Worm (Caenorhabditis elegans) whole organism, young adult: ENCODE measurements around the gene ctr-9.

Source experiments
- B0035.1 ChIP-seq: sonication (generic microtip); optimal IDR thresholded peaks from 2 replicates; lab custom pipeline; 2016; ENCODE audit warnings: missing genetic modification characterization, mild to moderate bottlenecking, missing compliant biosample characterization, missing genotype, missing genetic modification reagents
- C17E4.6 ChIP-seq: fragments of 200-800 bp; sonication (Bioruptor generic); IDR thresholded peaks from 2 replicates; pipeline ENCODE4 v1.3.6; 2022; ENCODE audit warnings: missing genetic modification reagents, missing genetic modification characterization, missing compliant biosample characterization
- F22D6.2 ChIP-seq: sonication (generic microtip); optimal IDR thresholded peaks from 2 replicates; lab custom pipeline; 2016; ENCODE audit warnings: mild to moderate bottlenecking, missing genetic modification characterization, missing compliant biosample characterization
- F23B12.7 ChIP-seq: sonication (generic microtip); optimal IDR thresholded peaks from 2 replicates; lab custom pipeline; 2017; ENCODE audit warnings: missing genetic modification characterization, mild to moderate bottlenecking, missing compliant biosample characterization, antibody characterized with exemption, moderate library complexity; ENCODE audit not compliant: insufficient read depth
- F33H1.4 ChIP-seq: fragments of 200-800 bp; sonication (Bioruptor generic); IDR thresholded peaks from 2 replicates; pipeline ENCODE4 v1.3.6; 2022; ENCODE audit warnings: missing genetic modification reagents, missing genetic modification characterization, missing compliant biosample characterization
- F52B5.7 ChIP-seq: sonication (generic microtip); optimal IDR thresholded peaks from 2 replicates; lab custom pipeline; 2016; ENCODE audit warnings: mild to moderate bottlenecking, missing genetic modification characterization, missing compliant biosample characterization
- aptf-3 ChIP-seq: fragments of 200-800 bp; sonication (Bioruptor generic); IDR thresholded peaks from 2 replicates; pipeline ENCODE4 v1.3.6; 2022; ENCODE audit warnings: missing genetic modification characterization, missing compliant biosample characterization
- attf-5 ChIP-seq: fragments of 200-800 bp; sonication (Bioruptor generic); optimal IDR thresholded peaks from 2 replicates; lab custom pipeline; 2018; ENCODE audit warnings: mild to moderate bottlenecking, missing genetic modification characterization, missing compliant biosample characterization
- ceh-40 ChIP-seq: fragments of 200-800 bp; sonication (Bioruptor generic); IDR thresholded peaks from 2 replicates; pipeline ENCODE4 v1.3.6; 2022; ENCODE audit warnings: missing genetic modification characterization, missing compliant biosample characterization
- ceh-91 ChIP-seq: fragments of 200-800 bp; sonication (Bioruptor generic); IDR thresholded peaks from 2 replicates; pipeline ENCODE4 v1.3.6; 2022; ENCODE audit warnings: missing genetic modification reagents, missing genetic modification characterization, missing compliant biosample characterization
- chd-7 ChIP-seq: sonication (generic microtip); optimal IDR thresholded peaks from 2 replicates; lab custom pipeline; 2016; ENCODE audit warnings: mild to moderate bottlenecking, missing genetic modification characterization, moderate library complexity, missing compliant biosample characterization
- die-1 ChIP-seq: sonication (generic microtip); optimal IDR thresholded peaks from 2 replicates; lab custom pipeline; 2016; ENCODE audit warnings: missing genotype, mild to moderate bottlenecking, missing genetic modification characterization, missing compliant biosample characterization
- dox-1 ChIP-seq: fragments of 200-800 bp; sonication (Bioruptor generic); IDR thresholded peaks from 2 replicates; pipeline ENCODE4 v1.3.6; 2022; ENCODE audit warnings: missing genetic modification reagents, missing genetic modification characterization, missing compliant biosample characterization
- egrh-3 ChIP-seq: fragments of 200-800 bp; sonication (Bioruptor generic); IDR thresholded peaks from 2 replicates; pipeline ENCODE4 v1.3.6; 2022; ENCODE audit warnings: missing genetic modification reagents, missing genetic modification characterization, missing compliant biosample characterization
- hlh-12 ChIP-seq: sonication (generic microtip); optimal IDR thresholded peaks from 2 replicates; lab custom pipeline; 2016; ENCODE audit warnings: missing genetic modification characterization, missing compliant biosample characterization
- hmg-1.2 ChIP-seq: fragments of 200-800 bp; sonication (Bioruptor generic); IDR thresholded peaks from 2 replicates; pipeline ENCODE4 v1.3.6; 2022; ENCODE audit warnings: missing genetic modification reagents, missing genetic modification characterization, missing compliant biosample characterization
- hmg-20 ChIP-seq: fragments of 200-800 bp; sonication (Bioruptor generic); IDR thresholded peaks from 2 replicates; pipeline ENCODE4 v1.3.6; 2022; ENCODE audit warnings: missing genetic modification reagents, missing genetic modification characterization, missing compliant biosample characterization
- hsf-1 ChIP-seq: fragments of 200-800 bp; sonication (Bioruptor generic); IDR thresholded peaks from 2 replicates; pipeline ENCODE4 v1.3.6; 2022; ENCODE audit warnings: missing genetic modification reagents, missing genetic modification characterization, missing compliant biosample characterization
- lag-1 ChIP-seq: fragments of 200-800 bp; sonication (Bioruptor generic); IDR thresholded peaks from 2 replicates; pipeline ENCODE4 v1.3.6; 2022; ENCODE audit warnings: missing genetic modification reagents, missing genetic modification characterization, missing compliant biosample characterization
- lin-40 ChIP-seq: sonication (generic microtip); optimal IDR thresholded peaks from 2 replicates; lab custom pipeline; 2016; ENCODE audit warnings: missing genetic modification characterization, mild to moderate bottlenecking, missing compliant biosample characterization, missing genotype, missing genetic modification reagents
- lin-54 ChIP-seq: fragments of 200-800 bp; sonication (Bioruptor generic); optimal IDR thresholded peaks from 2 replicates; lab custom pipeline; 2018; ENCODE audit warnings: mild to moderate bottlenecking, missing genetic modification characterization, missing compliant biosample characterization
- lsl-1 ChIP-seq: fragments of 200-800 bp; sonication (Bioruptor generic); optimal IDR thresholded peaks from 2 replicates; lab custom pipeline; 2018; ENCODE audit warnings: mild to moderate bottlenecking, missing genetic modification characterization, moderate library complexity, missing compliant biosample characterization
- madf-6 ChIP-seq: fragments of 200-800 bp; sonication (Bioruptor generic); IDR thresholded peaks from 2 replicates; pipeline ENCODE4 v1.3.6; 2022; ENCODE audit warnings: missing genetic modification reagents, missing genetic modification characterization, missing compliant biosample characterization
- mcd-1 ChIP-seq: fragments of 200-800 bp; sonication (Bioruptor generic); IDR thresholded peaks from 2 replicates; pipeline ENCODE4 v1.3.6; 2022; ENCODE audit warnings: missing genetic modification reagents, missing genetic modification characterization, missing compliant biosample characterization
- mes-4 ChIP-seq: sonication (generic microtip); optimal IDR thresholded peaks from 2 replicates; lab custom pipeline; 2016; ENCODE audit warnings: missing genotype, missing genetic modification characterization, missing compliant biosample characterization
- nhr-179 ChIP-seq: sonication (generic microtip); optimal IDR thresholded peaks from 2 replicates; lab custom pipeline; 2016; ENCODE audit warnings: mild to moderate bottlenecking, missing genetic modification characterization, missing compliant biosample characterization
- pbrm-1 ChIP-seq: fragments of 200-800 bp; sonication (Bioruptor generic); IDR thresholded peaks from 2 replicates; pipeline ENCODE4 v1.3.6; 2022; ENCODE audit warnings: missing genetic modification reagents, missing genetic modification characterization, missing compliant biosample characterization
- rcor-1 ChIP-seq: fragments of 200-800 bp; sonication (Bioruptor generic); IDR thresholded peaks from 2 replicates; pipeline ENCODE4 v1.3.6; 2022; ENCODE audit warnings: missing genetic modification reagents, missing genetic modification characterization, missing compliant biosample characterization
- sdz-38 ChIP-seq: sonication (generic microtip); optimal IDR thresholded peaks from 2 replicates; lab custom pipeline; 2016; ENCODE audit warnings: missing genotype, missing genetic modification characterization, missing compliant biosample characterization
- sea-2 ChIP-seq: fragments of 200-800 bp; sonication (Bioruptor generic); IDR thresholded peaks from 2 replicates; pipeline ENCODE4 v1.3.6; 2022; ENCODE audit warnings: missing genetic modification characterization, missing compliant biosample characterization
- sptf-2 ChIP-seq: fragments of 200-800 bp; sonication (Bioruptor generic); optimal IDR thresholded peaks from 2 replicates; lab custom pipeline; 2018; ENCODE audit warnings: mild to moderate bottlenecking, missing genetic modification characterization, missing compliant biosample characterization
- tlf-1 ChIP-seq: fragments of 200-800 bp; sonication (Bioruptor generic); optimal IDR thresholded peaks from 2 replicates; lab custom pipeline; 2018; ENCODE audit warnings: mild to moderate bottlenecking, missing genetic modification characterization, missing compliant biosample characterization
- ztf-18 ChIP-seq: sonication (generic microtip); optimal IDR thresholded peaks from 2 replicates; lab custom pipeline; 2016; ENCODE audit warnings: missing genotype, mild to moderate bottlenecking, missing genetic modification characterization, missing compliant biosample characterization
- ztf-6 ChIP-seq: fragments of 200-800 bp; sonication (Bioruptor generic); IDR thresholded peaks from 2 replicates; pipeline ENCODE4 v1.3.6; 2022; ENCODE audit warnings: missing genetic modification reagents, missing genetic modification characterization, missing compliant biosample characterization

The ctr-9 gene

ce11 chrIII:9528824-9529223 is 37.6 kb downstream of the ctr-9 start, which contains the start of gene ZK1098.2 (continued):
- no peak for TF ChIP-seq aptf-3 (GFP tag; lab: Robert Waterston, UW)
- peak; percentile 64 for TF ChIP-seq F23B12.7 (tag; lab: Kevin White, UChicago)
- no peak for TF ChIP-seq rcor-1
- TF ChIP-seq hmg-20 = no peak
- no peak for TF ChIP-seq C17E4.6 (GFP tag; lab: Robert Waterston, UW)
- peak; percentile 61 for TF ChIP-seq attf-5 (GFP tag; lab: Kevin White, UChicago)
- TF ChIP-seq sdz-38 (tag; lab: Kevin White, UChicago) = no peak
- TF ChIP-seq F52B5.7 = no peak
- TF ChIP-seq ceh-91 (GFP tag; lab: Robert Waterston, UW) = no peak

ce11 chrIII:9534193-9534592 is 43.0 kb downstream of the ctr-9 start:
- TF ChIP-seq F33H1.4 (GFP tag; lab: Robert Waterston, UW) (peak; percentile 52), dox-1 (GFP tag; lab: Robert Waterston, UW) (0 out of 2 replicates have a peak, but pooled peaks have one; percentile 29), hsf-1 (GFP tag; lab: Robert Waterston, UW) (peak; percentile 96), madf-6 (GFP tag; lab: Robert Waterston, UW) (peak; percentile 19; the same call in 1 of the 2 replicates), pbrm-1 (GFP tag; lab: Robert Waterston, UW) (peak; percentile 17; the same call in 1 of the 2 replicates), egrh-3 (GFP tag; lab: Robert Waterston, UW) (0 out of 2 replicates have a peak, but pooled peaks have one; percentile 27)

DNA sequence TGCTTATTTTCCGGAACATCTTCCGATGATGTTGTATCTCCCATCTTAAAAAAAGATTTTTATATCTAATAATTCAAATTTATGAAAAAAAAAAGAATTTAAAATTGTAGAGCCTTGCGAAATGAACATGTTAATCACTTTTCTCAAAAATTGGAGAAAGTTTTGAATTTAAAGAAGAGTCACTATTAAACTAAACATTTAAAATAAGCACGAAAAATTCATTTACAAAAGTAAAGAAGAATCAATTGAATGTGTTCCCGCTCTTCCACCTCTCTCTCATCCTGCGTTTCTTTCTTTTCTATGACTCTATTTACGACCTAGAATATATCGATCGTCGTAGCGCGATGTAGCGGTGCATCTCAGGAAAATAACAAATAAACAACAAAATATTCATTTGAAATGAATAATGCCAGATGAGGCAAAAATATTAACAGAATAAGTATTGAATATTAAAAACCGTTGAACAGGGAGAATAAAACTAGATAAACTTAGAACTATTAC is 47.5 kb downstream of the ctr-9 start, which contains the start of gene ZK1098.3:
Gene ZK1098.3 (minus strand): TSS at position 51 of the 501 bp plus-strand sequence.
- TF ChIP-seq pbrm-1 (GFP tag; lab: Robert Waterston, UW) (no peak), attf-5 (GFP tag; lab: Kevin White, UChicago) (peak; percentile 2), hmg-1.2 (GFP tag; lab: Robert Waterston, UW) (peak; percentile 27; the same call in 1 of the 2 replicates)
- TF ChIP-seq, all 124 proteins: peak for 2

- TF ChIP-seq madf-6 (GFP tag; lab: Robert Waterston, UW) = peak; percentile 37; the same call in 1 of the 2 replicates
- TF ChIP-seq lin-40 (tag; lab: Kevin White, UChicago) = no peak
These were observed 51.1 kb downstream of the ctr-9 start, which contains the start of gene mut-7 for ce11 chrIII:9542280-9542679. mut-7 (minus strand) TSS chrIII:9542380.

DNA sequence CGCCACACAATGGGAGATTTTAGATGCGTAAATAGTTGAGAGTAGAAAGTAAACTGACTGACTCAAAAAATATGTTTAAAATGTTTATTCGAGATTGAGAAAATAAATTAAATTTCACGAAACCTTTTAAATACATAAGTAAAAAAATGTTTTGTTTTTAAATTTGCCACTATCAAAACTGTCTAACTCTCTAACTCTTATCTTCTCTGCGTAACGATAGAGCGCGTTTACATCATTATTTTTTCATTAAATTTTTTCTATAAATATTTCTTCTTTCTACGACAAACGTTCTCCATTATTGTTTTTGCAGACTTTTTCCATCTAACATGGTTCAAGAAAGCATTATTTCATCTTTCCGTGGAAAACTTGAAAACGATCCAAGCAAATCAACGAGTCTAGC is 51.6 kb downstream of the ctr-9 start, which contains the start of gene eif-2Balpha:
Gene eif-2Balpha (plus strand): TSS at position 304 of the 400 bp plus-strand sequence.
- no peak for TF ChIP-seq die-1
- TF ChIP-seq hmg-1.2 (GFP tag; lab: Robert Waterston, UW) = peak; percentile 51; the same call in 1 of the 2 replicates
- TF ChIP-seq dox-1 (GFP tag; lab: Robert Waterston, UW) = no peak
- no peak for TF ChIP-seq ztf-6 (GFP tag; lab: Robert Waterston, UW)
- no peak for TF ChIP-seq hlh-12 (tag; lab: Kevin White, UChicago)
- TF ChIP-seq sptf-2 = no peak
- no peak for TF ChIP-seq lag-1
- peak; percentile 44; the same call in 1 of the 2 replicates for TF ChIP-seq mcd-1 (GFP tag; lab: Robert Waterston, UW)
- no peak for TF ChIP-seq mes-4 (tag; lab: Kevin White, UChicago)
- TF ChIP-seq lsl-1 (GFP tag; lab: Kevin White, UChicago) = peak; percentile 31
- TF ChIP-seq tlf-1 (GFP tag; lab: Kevin White, UChicago) = no peak
- no peak for TF ChIP-seq ztf-18
- no peak for TF ChIP-seq F22D6.2
- TF ChIP-seq attf-5 (GFP tag; lab: Kevin White, UChicago) = peak; percentile 18
- TF ChIP-seq B0035.1 (tag; lab: Kevin White, UChicago) = no peak
- no peak for TF ChIP-seq sea-2 (GFP tag; lab: Robert Waterston, UW)
- no peak for TF ChIP-seq nhr-179 (tag; lab: Kevin White, UChicago)
- no peak for TF ChIP-seq lin-54 (GFP tag; lab: Kevin White, UChicago)
- no peak for TF ChIP-seq chd-7 (tag; lab: Kevin White, UChicago)
- no peak for TF ChIP-seq ceh-40 (GFP tag; lab: Robert Waterston, UW)
